Fruit fly (Drosophila melanogaster): ENCODE results near the gene CG15894.
A peak's percentile ranks its signal among the peaks of the same experiment; 100 is the strongest.

Gene CG15894

dm6 chrX:6278879-6279628 is 30.0 kb upstream of the CG15894 start (continued):
- TF ChIP-seq brk (GFP tag; optimal IDR thresholded peaks at IDR 0.05) (no peak), Myc (optimal IDR thresholded peaks at IDR 0.05) (no peak), Rel (GFP tag; optimal IDR thresholded peaks at IDR 0.05) (no peak), Rel (tag; optimal IDR thresholded peaks at IDR 0.05) (peak; percentile 98), N (GFP tag; optimal IDR thresholded peaks at IDR 0.05) (no peak)

- TF ChIP-seq h (GFP tag; optimal IDR thresholded peaks at IDR 0.05) = no peak
- TF ChIP-seq dmrt93B (GFP tag; optimal IDR thresholded peaks at IDR 0.05) = no peak
- no peak for TF ChIP-seq Vsx2 (GFP tag; optimal IDR thresholded peaks at IDR 0.05; ENCODE audit: partially characterized antibody)
- TF ChIP-seq lola (GFP tag; optimal IDR thresholded peaks at IDR 0.05) = no peak
- peak; percentile 46 for TF ChIP-seq Hr83 (GFP tag; optimal IDR thresholded peaks at IDR 0.05; ENCODE audit: poor library complexity, severe bottlenecking)
These were observed 29.4 kb upstream of the CG15894 start, which contains the start of gene Ubi-p5E for dm6 chrX:6279629-6280073. TSS of gene Ubi-p5E (minus strand) at chrX:6279647.

- no peak for TF ChIP-seq Hnf4 (GFP tag; optimal IDR thresholded peaks at IDR 0.05)
- TF ChIP-seq HLH106 (tag; optimal IDR thresholded peaks at IDR 0.05) = no peak
- TF ChIP-seq Rel (GFP tag; optimal IDR thresholded peaks at IDR 0.05) = no peak
- peak; percentile 43 for TF ChIP-seq Rel (tag; optimal IDR thresholded peaks at IDR 0.05)
These were observed 25.5 kb upstream of the CG15894 start, which contains the start of gene CG11700 for dm6 chrX:6283470-6283869. TSS of gene CG11700 (minus strand) at chrX:6283575.

- peak; percentile 22 for TF ChIP-seq Dif (GFP tag; optimal IDR thresholded peaks at IDR 0.05; ENCODE audit: partially characterized antibody)
- TF ChIP-seq br (GFP tag; optimal IDR thresholded peaks at IDR 0.05) = no peak
- no peak for TF ChIP-seq Hnf4 (GFP tag; optimal IDR thresholded peaks at IDR 0.05)
- no peak for TF ChIP-seq brk (GFP tag; optimal IDR thresholded peaks at IDR 0.05)
- TF ChIP-seq OdsH (GFP tag; optimal IDR thresholded peaks at IDR 0.05) = peak; percentile 29
- TF ChIP-seq CrebA (GFP tag; optimal IDR thresholded peaks at IDR 0.05; ENCODE audit: borderline replicate concordance) = no peak
- no peak for TF ChIP-seq dmrt93B (GFP tag; optimal IDR thresholded peaks at IDR 0.05)
- TF ChIP-seq jim (GFP tag; optimal IDR thresholded peaks at IDR 0.05) = no peak
- no peak for TF ChIP-seq foxo (GFP tag; optimal IDR thresholded peaks at IDR 0.05)
- peak; percentile 37 for TF ChIP-seq ey (GFP tag; optimal IDR thresholded peaks at IDR 0.05)
- TF ChIP-seq lola (GFP tag; optimal IDR thresholded peaks at IDR 0.05) = no peak
- no peak for TF ChIP-seq CG32264 (GFP tag; optimal IDR thresholded peaks at IDR 0.05)
- TF ChIP-seq dsf (GFP tag; optimal IDR thresholded peaks at IDR 0.05; ENCODE audit: borderline replicate concordance) = no peak
- no peak for TF ChIP-seq Rel (GFP tag; optimal IDR thresholded peaks at IDR 0.05)
- peak; percentile 99 for TF ChIP-seq Rel (tag; optimal IDR thresholded peaks at IDR 0.05)
- TF ChIP-seq Abd-B (GFP tag; optimal IDR thresholded peaks at IDR 0.05) = no peak
- peak; percentile 19 for TF ChIP-seq psq (GFP tag; optimal IDR thresholded peaks at IDR 0.05)
- no peak for TF ChIP-seq Hr78 (GFP tag; optimal IDR thresholded peaks at IDR 0.05)
- TF ChIP-seq sage (GFP tag; optimal IDR thresholded peaks at IDR 0.05) = no peak
- TF ChIP-seq HLH106 (tag; optimal IDR thresholded peaks at IDR 0.05) = peak; percentile 41
- TF ChIP-seq dl (GFP tag; optimal IDR thresholded peaks at IDR 0.05; ENCODE audit: insufficient read depth in 1 of 2, partially characterized antibody in 2 of 2) = no peak
- no peak for TF ChIP-seq fru (GFP tag; optimal IDR thresholded peaks at IDR 0.05)
- TF ChIP-seq Mio (GFP tag; optimal IDR thresholded peaks at IDR 0.05) = no peak
- TF ChIP-seq Sp1 (GFP tag; optimal IDR thresholded peaks at IDR 0.05) = peak; percentile 44
- no peak for TF ChIP-seq CG9705 (GFP tag; optimal IDR thresholded peaks at IDR 0.05)
- no peak for TF ChIP-seq Dfd (GFP tag; optimal IDR thresholded peaks at IDR 0.05)
- TF ChIP-seq pan (optimal IDR thresholded peaks at IDR 0.05) = no peak
- no peak for TF ChIP-seq GATAd (GFP tag; optimal IDR thresholded peaks at IDR 0.05)
- no peak for TF ChIP-seq usp (GFP tag; optimal IDR thresholded peaks at IDR 0.05)
- TF ChIP-seq Vsx2 (GFP tag; optimal IDR thresholded peaks at IDR 0.05; ENCODE audit: partially characterized antibody) = no peak
- peak; percentile 63 for TF ChIP-seq h (GFP tag; optimal IDR thresholded peaks at IDR 0.05)
- TF ChIP-seq N (GFP tag; optimal IDR thresholded peaks at IDR 0.05) = no peak
- TF ChIP-seq Hr83 (GFP tag; optimal IDR thresholded peaks at IDR 0.05; ENCODE audit: poor library complexity, severe bottlenecking) = peak; percentile 1
- TF ChIP-seq sv (GFP tag; optimal IDR thresholded peaks at IDR 0.05) = peak; percentile 16
- peak; percentile 68 for TF ChIP-seq rgr (GFP tag; optimal IDR thresholded peaks at IDR 0.05)
- no peak for TF ChIP-seq woc (GFP tag; optimal IDR thresholded peaks at IDR 0.05)
- TF ChIP-seq Myc (optimal IDR thresholded peaks at IDR 0.05) = peak; percentile 24
- TF ChIP-seq Jra (GFP tag; optimal IDR thresholded peaks at IDR 0.05) = no peak
- no peak for TF ChIP-seq tai (GFP tag; optimal IDR thresholded peaks at IDR 0.05)
These were observed 21.2 kb upstream of the CG15894 start, which contains the start of the genes Top3beta and wuho for dm6 chrX:6287842-6288241. TSS of gene Top3beta (minus strand) at chrX:6287990. TSS of gene wuho (plus strand) at chrX:6288100.

Measured in whole organism, wandering third instar larva.